Fruit fly (Drosophila melanogaster) ovary, adult (tissue): Measurements from ENCODE around the gene boi.

ENCODE experiments used
- CG17801 ChIP-seq: fragments of 200-800 bp; optimal IDR thresholded peaks from 2 replicates; lab custom pipeline; 2019; ENCODE audit warnings: missing biosample characterization, mild to moderate bottlenecking, missing genetic modification characterization, moderate library complexity; ENCODE audit not compliant: partially characterized antibody

The boi gene

dm6 chrX:2457863-2458458 is 11.9 kb downstream of the boi start:
- no peak for TF ChIP-seq CG17801

DNA sequence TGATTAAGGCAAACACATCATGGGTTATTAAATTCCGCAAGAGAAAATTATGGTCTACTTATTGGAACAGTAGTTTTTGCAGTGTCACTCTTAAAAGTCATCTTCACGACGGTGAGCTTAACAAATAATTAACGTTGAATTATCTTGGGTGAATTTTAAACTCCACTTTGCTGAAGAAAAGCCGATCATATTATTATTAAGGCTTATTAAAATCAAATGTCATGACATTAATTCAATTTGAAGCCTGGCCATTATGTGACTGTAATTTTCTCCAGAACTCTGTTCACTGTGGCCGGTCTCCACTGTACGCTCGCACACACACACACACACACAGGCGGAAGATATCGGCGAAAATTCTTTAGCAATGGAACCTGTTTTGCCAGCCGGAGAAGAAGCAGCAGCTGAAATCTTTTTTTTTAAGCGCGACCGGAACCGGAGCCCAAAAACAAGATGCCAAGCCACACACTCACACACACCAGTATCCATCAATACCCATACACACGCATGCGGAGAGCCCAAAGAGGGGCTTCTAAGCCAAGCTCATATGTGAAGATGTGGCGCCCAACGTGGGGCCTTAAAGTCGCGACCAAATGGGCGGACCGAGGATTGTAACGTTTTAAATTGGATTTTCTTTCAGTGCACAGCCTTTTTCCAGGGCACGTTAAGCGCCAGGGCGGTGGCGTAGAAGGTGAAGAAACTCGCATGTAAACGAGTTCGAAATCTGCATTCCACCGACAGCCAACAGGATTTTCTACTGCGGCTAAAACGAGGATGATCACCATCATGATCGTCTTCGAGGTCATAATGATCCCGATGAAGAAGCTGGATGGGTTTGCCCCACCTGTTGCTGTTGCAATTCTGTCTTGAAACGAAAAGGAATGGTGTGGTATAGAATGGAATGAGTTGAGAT is 14.3 kb downstream of the boi start:
- no peak for TF ChIP-seq CG17801

DNA sequence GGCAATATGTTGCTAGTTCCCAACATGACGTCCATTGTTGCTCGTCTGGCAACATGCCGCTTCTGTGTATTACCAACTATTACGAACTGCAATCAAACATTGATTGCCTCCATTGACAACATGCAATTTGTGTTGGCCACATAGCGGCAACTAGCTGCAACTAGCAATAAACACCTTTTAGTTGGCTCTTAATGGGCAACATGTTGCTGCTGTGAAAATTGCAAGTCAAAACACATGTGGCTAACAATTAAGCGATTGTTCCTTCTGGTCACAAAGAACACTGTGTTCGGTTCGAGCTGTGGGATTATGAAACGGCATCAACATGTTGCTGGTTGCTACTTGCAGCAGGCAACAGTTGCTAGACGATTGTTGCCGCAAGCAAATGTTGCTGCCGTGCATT is 16.1 kb downstream of the boi start:
- TF ChIP-seq CG17801, result no peak

DNA sequence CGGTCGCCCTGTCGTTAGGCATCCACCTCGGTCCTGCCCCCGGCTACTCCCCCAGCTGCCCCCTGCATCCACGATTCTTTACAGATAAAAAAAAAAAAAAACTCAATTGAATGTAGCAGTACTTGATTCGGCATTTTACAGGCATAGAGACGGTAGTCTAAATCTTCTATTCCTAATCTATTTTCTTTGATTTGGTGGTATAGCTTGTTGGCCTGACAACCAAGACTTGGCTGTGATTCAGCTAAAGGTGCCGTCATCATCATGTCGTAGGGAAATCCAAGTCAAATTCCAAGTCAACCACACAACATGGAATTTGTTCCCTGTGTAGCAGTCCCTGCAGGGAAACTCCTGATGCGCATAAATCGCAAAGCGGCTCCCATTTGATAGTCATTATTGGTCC is 17.1 kb downstream of the boi start:
- TF ChIP-seq CG17801, result no peak

dm6 chrX:2447750-2448299 is 22.0 kb downstream of the boi start, which contains the start of gene z:
z (plus strand) TSS chrX:2447769.
- TF ChIP-seq CG17801, result peak; percentile 36

dm6 chrX:2443798-2444197 is 26.0 kb downstream of the boi start, which contains the start of gene tko:
tko (minus strand) TSS chrX:2443976.
- peak; percentile 46 for TF ChIP-seq CG17801

DNA sequence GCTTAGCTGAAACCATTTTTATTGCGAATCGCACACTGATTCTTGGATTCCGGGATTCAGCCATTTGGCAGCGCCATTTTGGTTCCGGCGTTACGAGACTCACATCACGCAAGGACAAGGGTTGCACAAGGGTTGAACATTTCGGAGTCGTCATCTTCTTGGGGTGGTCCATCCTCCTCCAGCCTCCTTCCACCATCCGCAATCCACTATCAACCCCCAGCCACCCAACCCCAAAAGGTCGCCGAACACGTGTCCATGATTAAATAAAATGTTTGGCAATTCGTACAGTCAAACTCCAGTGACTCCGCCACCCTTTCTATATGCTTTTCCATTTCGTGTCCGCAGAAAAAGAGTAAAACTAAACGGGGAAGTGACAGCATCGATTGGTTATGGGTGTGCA is 29.6 kb downstream of the boi start:
- TF ChIP-seq CG17801, result no peak

- no peak for TF ChIP-seq CG17801
Measured at dm6 chrX:2434913-2435312, 34.9 kb downstream of the boi start.

dm6 chrX:2428903-2429302 is 40.9 kb downstream of the boi start, which contains the start of gene gt:
gt (minus strand) TSS chrX:2428967.
- TF ChIP-seq CG17801, result no peak

dm6 chrX:2425755-2426154 is 44.1 kb downstream of the boi start, which contains the start of gene CG32797:
CG32797 (minus strand) TSS chrX:2425855.
- no peak for TF ChIP-seq CG17801

- no peak for TF ChIP-seq CG17801
Measured at dm6 chrX:2419518-2419917, 50.3 kb downstream of the boi start.

dm6 chrX:2410805-2411204 is 59.0 kb downstream of the boi start, which contains the start of gene CG12496:
CG12496 (minus strand) TSS chrX:2410901.
- TF ChIP-seq CG17801, result no peak

DNA sequence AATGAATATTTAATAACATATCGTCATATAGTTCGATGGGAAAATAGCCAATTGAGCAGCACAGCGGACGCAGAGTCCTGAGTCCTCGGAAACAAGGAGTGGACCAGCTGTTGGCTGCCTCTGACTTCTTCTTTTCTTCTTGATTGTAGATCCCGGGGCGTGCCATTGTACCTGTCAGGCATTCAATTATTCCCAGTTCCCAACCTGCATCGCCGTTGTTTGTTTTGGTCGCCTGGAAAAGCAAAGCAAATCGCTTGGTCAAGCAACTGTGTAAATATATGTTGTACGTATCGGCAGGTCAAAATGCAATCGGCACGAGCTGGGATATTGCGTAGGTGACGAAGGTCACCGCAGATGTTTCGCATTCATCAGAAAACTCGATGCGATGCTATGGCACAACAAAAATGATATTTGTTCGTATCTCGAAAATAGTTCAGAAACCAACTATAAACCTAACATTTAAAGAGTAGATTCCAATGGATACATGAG is 61.1 kb downstream of the boi start:
- no peak for TF ChIP-seq CG17801

DNA sequence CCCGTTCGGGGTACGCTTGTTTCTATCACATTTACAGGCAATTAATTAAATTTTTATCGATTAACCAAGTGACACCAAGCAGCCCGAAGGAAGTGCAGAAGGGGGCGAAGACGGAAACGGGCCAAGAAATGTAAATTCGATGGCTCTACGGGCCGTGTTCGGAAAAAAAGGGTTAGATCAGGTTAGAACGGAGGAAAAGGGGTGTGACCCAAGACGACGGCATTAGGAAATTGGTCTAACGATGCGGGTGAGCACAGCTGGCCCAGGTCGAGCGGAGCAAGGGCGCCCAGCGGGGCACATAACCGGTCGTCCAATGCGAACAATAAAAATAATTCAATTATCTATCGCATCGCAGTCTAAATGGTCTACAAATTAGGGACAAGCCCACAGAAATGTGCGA is 70.4 kb downstream of the boi start:
- no peak for TF ChIP-seq CG17801

DNA sequence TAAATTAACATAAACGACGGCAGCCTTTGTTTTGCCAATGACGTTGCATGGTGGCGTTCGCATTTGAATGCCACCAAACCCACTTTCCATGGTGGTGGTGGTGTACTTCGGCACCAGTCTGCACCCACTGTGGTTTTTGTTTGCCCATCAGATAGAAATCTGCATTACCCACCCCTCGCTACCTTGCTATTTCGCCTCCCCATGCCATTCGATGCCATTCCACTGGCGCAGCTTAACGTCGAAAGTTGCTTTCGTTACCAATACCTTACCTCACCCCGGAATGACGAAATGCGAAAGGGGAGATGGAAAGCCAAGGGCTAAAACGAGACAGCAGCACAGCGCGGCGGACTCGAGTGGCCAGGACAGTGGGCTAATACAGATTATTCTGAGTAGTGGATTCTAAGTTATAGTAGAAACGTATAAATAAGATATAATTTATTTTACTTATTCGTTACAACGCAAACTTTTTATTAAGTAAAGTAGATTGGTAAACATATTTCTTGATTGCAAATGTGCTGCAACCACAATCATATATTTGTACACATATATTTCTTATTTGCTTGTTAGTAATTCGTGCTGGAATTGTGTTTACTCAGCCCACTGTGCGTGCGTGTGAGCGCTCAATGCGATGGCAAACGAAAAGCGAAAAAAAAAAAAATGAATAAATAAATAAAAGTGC is 73.5 kb downstream of the boi start:
- no peak for TF ChIP-seq CG17801

dm6 chrX:2394516-2394915 is 75.3 kb downstream of the boi start:
- no peak for TF ChIP-seq CG17801
